Fruit fly (Drosophila melanogaster): ENCODE measurements around the gene TrissinR.

Gene TrissinR

DNA sequence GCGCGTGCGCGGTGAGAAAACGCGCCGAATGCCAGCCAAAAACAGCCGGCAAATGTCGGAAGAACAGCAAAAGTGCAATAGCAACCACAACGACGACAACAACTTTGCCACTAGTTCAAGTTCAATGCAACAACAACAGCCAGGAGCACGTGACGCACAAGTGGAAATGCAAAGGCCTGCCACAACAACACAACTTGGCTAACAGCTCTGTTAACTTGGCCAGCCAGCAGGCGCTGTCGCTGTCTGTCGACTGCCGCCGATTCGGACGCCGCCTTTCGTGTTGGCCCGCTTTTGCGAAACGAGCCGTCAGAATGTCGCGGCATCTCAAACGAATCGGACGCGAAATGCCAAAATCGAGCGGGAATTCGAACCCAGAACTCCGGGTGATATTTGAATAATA, at the start of gene TrissinR:
Gene TrissinR (plus strand): TSS at position 301 of the 400 bp plus-strand sequence.
- TF ChIP-seq ewg (GFP tag; optimal IDR thresholded peaks at IDR 0.05) (peak; percentile 10), CG18764 (GFP tag; optimal IDR thresholded peaks at IDR 0.05) (no peak), E2f1 (GFP tag; IDR thresholded peaks at IDR 0.05) (no peak), Hmx (GFP tag; optimal IDR thresholded peaks at IDR 0.05) (no peak), Deaf1 (tag; optimal IDR thresholded peaks at IDR 0.05) (peak; percentile 88), lab (GFP tag; optimal IDR thresholded peaks at IDR 0.05) (no peak)

DNA sequence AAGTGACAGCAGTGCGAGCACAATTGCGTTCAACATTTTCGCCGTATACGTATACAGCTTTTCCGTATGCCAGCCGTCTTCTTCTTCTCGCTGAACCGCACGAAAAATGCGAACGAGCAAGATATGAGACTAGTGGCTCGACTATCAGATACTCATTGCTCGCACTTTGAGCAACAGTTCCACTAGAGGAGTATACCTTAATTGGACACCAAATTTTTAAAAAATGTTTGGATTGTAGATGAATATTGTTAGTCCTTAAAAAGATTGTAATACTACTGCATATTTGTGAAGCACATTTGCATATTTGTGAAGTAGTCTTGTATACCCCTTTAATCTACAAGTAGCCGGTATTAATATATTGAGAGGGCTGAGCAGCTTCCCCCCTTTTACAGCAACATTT, 45.6 kb upstream of the TrissinR start:
- no peak for TF ChIP-seq sd (tag; optimal IDR thresholded peaks at IDR 0.05)
- peak; percentile 47 for TF ChIP-seq Scr (GFP tag; IDR thresholded peaks at IDR 0.05; ENCODE audit: partially characterized antibody)
- no peak for TF ChIP-seq HLHmδ (GFP tag; optimal IDR thresholded peaks at IDR 0.05)
- TF ChIP-seq Poxn (GFP tag; IDR thresholded peaks at IDR 0.05) = no peak
- TF ChIP-seq PHDP (tag; optimal IDR thresholded peaks at IDR 0.05) = peak; percentile 19
- TF ChIP-seq dpn (GFP tag; optimal IDR thresholded peaks at IDR 0.05) = no peak
- TF ChIP-seq Sin3A (optimal IDR thresholded peaks at IDR 0.05) = no peak
- peak; percentile 68 for TF ChIP-seq nerfin-2 (GFP tag; IDR thresholded peaks at IDR 0.05; ENCODE audit: partially characterized antibody)
- TF ChIP-seq tna (GFP tag; IDR thresholded peaks at IDR 0.05; ENCODE audit: partially characterized antibody) = peak; percentile 79
- TF ChIP-seq HLH54F (GFP tag; optimal IDR thresholded peaks at IDR 0.05) = peak; percentile 5
- TF ChIP-seq CG8281 (tag; optimal IDR thresholded peaks at IDR 0.05) = no peak
- no peak for TF ChIP-seq hbn (GFP tag; IDR thresholded peaks at IDR 0.05; ENCODE audit: partially characterized antibody)
- TF ChIP-seq Xrp1 (GFP tag; IDR thresholded peaks at IDR 0.05) = peak; percentile 41; the same call in 1 of the 2 replicates
- TF ChIP-seq bsh (GFP tag; optimal IDR thresholded peaks at IDR 0.05) = no peak
- peak; percentile 54 for TF ChIP-seq Bgb (GFP tag; IDR thresholded peaks at IDR 0.05; ENCODE audit: partially characterized antibody)
- peak; percentile 42 for TF ChIP-seq scrt (GFP tag; optimal IDR thresholded peaks at IDR 0.05)
- peak; percentile 5 for TF ChIP-seq CG7786 (GFP tag; optimal IDR thresholded peaks at IDR 0.05)
- peak; percentile 18 for TF ChIP-seq CG7556 (GFP tag; optimal IDR thresholded peaks at IDR 0.05)
- peak; percentile 52 for TF ChIP-seq CG18599 (GFP tag; optimal IDR thresholded peaks at IDR 0.05)
- no peak for TF ChIP-seq D19A (tag; optimal IDR thresholded peaks at IDR 0.05)
- TF ChIP-seq Atf6 (GFP tag; IDR thresholded peaks at IDR 0.05) = peak; percentile 37; the same call in 1 of the 2 replicates
- TF ChIP-seq vvl (GFP tag; IDR thresholded peaks at IDR 0.05) = 0 out of 2 replicates have a peak, but pooled peaks have one; percentile 11
- TF ChIP-seq jigr1 (GFP tag; IDR thresholded peaks at IDR 0.05) = no peak
- TF ChIP-seq grau (tag; optimal IDR thresholded peaks at IDR 0.05) = peak; percentile 40
- TF ChIP-seq CG34376 (GFP tag; optimal IDR thresholded peaks at IDR 0.05) = no peak
- peak; percentile 44 for TF ChIP-seq Meics (GFP tag; optimal IDR thresholded peaks at IDR 0.05)
- TF ChIP-seq Atf-2 (GFP tag; optimal IDR thresholded peaks at IDR 0.05) = no peak
- TF ChIP-seq lbe (GFP tag; optimal IDR thresholded peaks at IDR 0.05) = no peak
- no peak for TF ChIP-seq CG17802 (tag; optimal IDR thresholded peaks at IDR 0.05)
- TF ChIP-seq HLH3B (GFP tag; IDR thresholded peaks at IDR 0.05) = no peak
- TF ChIP-seq abd-A (tag; optimal IDR thresholded peaks at IDR 0.05) = peak; percentile 5
- TF ChIP-seq hb (GFP tag; IDR thresholded peaks at IDR 0.05; ENCODE audit: partially characterized antibody) = peak; percentile 69; the same call in 1 of the 3 replicates
- TF ChIP-seq Pdp1 (GFP tag; optimal IDR thresholded peaks at IDR 0.05) = peak in 1 of 2 experiments; percentile 8
- peak; percentile 23 for TF ChIP-seq CG9727 (GFP tag; optimal IDR thresholded peaks at IDR 0.05)
- TF ChIP-seq bbx (GFP tag; IDR thresholded peaks at IDR 0.05; ENCODE audit: partially characterized antibody) = peak; percentile 19; the same call in 1 of the 2 replicates
- TF ChIP-seq row (GFP tag; IDR thresholded peaks at IDR 0.05) = peak; percentile 63; the same call in 2 of the 3 replicates
- peak; percentile 72 for TF ChIP-seq CG6791 (GFP tag; IDR thresholded peaks at IDR 0.05; ENCODE audit: partially characterized antibody)
- TF ChIP-seq CG3281 (GFP tag; optimal IDR thresholded peaks at IDR 0.05) = peak; percentile 5
- peak; percentile 3 for TF ChIP-seq cwo (GFP tag; optimal IDR thresholded peaks at IDR 0.05)
- peak; percentile 34 for TF ChIP-seq Fer1 (GFP tag; optimal IDR thresholded peaks at IDR 0.05)
- TF ChIP-seq inv (GFP tag; IDR thresholded peaks at IDR 0.05; ENCODE audit: partially characterized antibody) = peak; percentile 33; the same call in 1 of the 2 replicates
